Worm (Caenorhabditis elegans) whole organism, mixed stage, embryonic: Measurements from ENCODE around the gene fbxa-65.

Experiments used
- M03D4.4 ChIP-seq: sonication (generic microtip); optimal IDR thresholded peaks from 2 replicates; lab custom pipeline; 2017; ENCODE audit warnings: mild to moderate bottlenecking, missing genetic modification characterization, missing compliant biosample characterization
- bed-3 ChIP-seq: fragments of 200-800 bp; sonication (Bioruptor generic); optimal IDR thresholded peaks from 3 replicates; lab custom pipeline; 2018; ENCODE audit warnings: mild to moderate bottlenecking, missing genetic modification characterization, moderate library complexity, missing compliant biosample characterization
- ceh-39 ChIP-seq: fragments of 150-350 bp; optimal IDR thresholded peaks from 2 replicates; lab custom pipeline; 2014; ENCODE audit warnings: missing biosample characterization, missing genetic modification characterization
- ceh-43 ChIP-seq: fragments of 200-800 bp; sonication (Bioruptor generic); optimal IDR thresholded peaks from 2 replicates; lab custom pipeline; 2018; ENCODE audit warnings: mild to moderate bottlenecking, missing genetic modification characterization, moderate library complexity, missing compliant biosample characterization
- ces-1 ChIP-seq: fragments of 150-350 bp; optimal IDR thresholded peaks from 2 replicates; lab custom pipeline; 2014; ENCODE audit warnings: missing biosample characterization, missing genetic modification reagents, missing genetic modification characterization
- cnd-1 ChIP-seq: fragments of 200-800 bp; sonication (Bioruptor generic); optimal IDR thresholded peaks from 2 replicates; lab custom pipeline; 2018; ENCODE audit warnings: mild to moderate bottlenecking, missing genetic modification characterization, missing compliant biosample characterization
- drap-1 ChIP-seq: fragments of 200-800 bp; sonication (Bioruptor generic); optimal IDR thresholded peaks from 3 replicates; lab custom pipeline; 2018; ENCODE audit warnings: mild to moderate bottlenecking, missing genetic modification characterization, missing compliant biosample characterization
- elt-1 ChIP-seq: sonication (generic microtip); optimal IDR thresholded peaks from 2 replicates; lab custom pipeline; 2017; ENCODE audit warnings: missing genetic modification characterization, mild to moderate bottlenecking, missing compliant biosample characterization, antibody characterized with exemption, moderate library complexity, borderline replicate concordance; ENCODE audit not compliant: insufficient read depth
- elt-3 ChIP-seq: fragments of 150-350 bp; optimal IDR thresholded peaks from 2 replicates; lab custom pipeline; 2014; ENCODE audit warnings: missing biosample characterization, missing genetic modification characterization
- flh-1 ChIP-seq: fragments of 200-800 bp; sonication (Bioruptor generic); optimal IDR thresholded peaks from 2 replicates; lab custom pipeline; 2018; ENCODE audit warnings: mild to moderate bottlenecking, missing genetic modification characterization, moderate library complexity, missing compliant biosample characterization
- ham-2 ChIP-seq: fragments of 200-800 bp; sonication (Bioruptor generic); optimal IDR thresholded peaks from 2 replicates; lab custom pipeline; 2018; ENCODE audit warnings: mild to moderate bottlenecking, missing genetic modification characterization, missing compliant biosample characterization
- hlh-1 ChIP-seq: fragments of 150-350 bp; optimal IDR thresholded peaks from 2 replicates; lab custom pipeline; 2014; ENCODE audit warnings: missing biosample characterization, missing genetic modification reagents, missing genetic modification characterization
- lin-13 ChIP-seq: fragments of 150-350 bp; optimal IDR thresholded peaks from 2 replicates; lab custom pipeline; 2014; ENCODE audit warnings: missing biosample characterization, missing genetic modification characterization
- lin-32 ChIP-seq: fragments of 200-800 bp; sonication (Bioruptor generic); optimal IDR thresholded peaks from 2 replicates; lab custom pipeline; 2018; ENCODE audit warnings: mild to moderate bottlenecking, missing genetic modification characterization, missing compliant biosample characterization
- lsy-2 ChIP-seq: fragments of 150-350 bp; optimal IDR thresholded peaks from 2 replicates; lab custom pipeline; 2014; ENCODE audit warnings: missing biosample characterization, missing genetic modification characterization
- mab-5 ChIP-seq: fragments of 150-350 bp; optimal IDR thresholded peaks from 2 replicates; lab custom pipeline; 2014; ENCODE audit warnings: missing biosample characterization, missing genetic modification characterization
- mep-1 ChIP-seq: fragments of 150-350 bp; optimal IDR thresholded peaks from 2 replicates; lab custom pipeline; 2017; ENCODE audit warnings: missing biosample characterization, missing genetic modification reagents, missing genetic modification characterization, inconsistent platforms
- mls-2 ChIP-seq: sonication (generic microtip); optimal IDR thresholded peaks from 2 replicates; lab custom pipeline; 2016; ENCODE audit warnings: mild to moderate bottlenecking, missing genetic modification characterization, moderate library complexity, missing compliant biosample characterization
- nhr-12 ChIP-seq: fragments of 150-350 bp; optimal IDR thresholded peaks from 2 replicates; lab custom pipeline; 2014; ENCODE audit warnings: missing biosample characterization, missing genetic modification characterization
- nhr-2 ChIP-seq: fragments of 150-350 bp; optimal IDR thresholded peaks from 2 replicates; lab custom pipeline; 2014; ENCODE audit warnings: missing biosample characterization, missing genetic modification characterization
- nhr-237 ChIP-seq: fragments of 150-350 bp; optimal IDR thresholded peaks from 2 replicates; lab custom pipeline; 2014; ENCODE audit warnings: missing biosample characterization, missing genetic modification characterization
- nhr-28 ChIP-seq: fragments of 150-350 bp; optimal IDR thresholded peaks from 2 replicates; lab custom pipeline; 2014; ENCODE audit warnings: missing biosample characterization, missing genetic modification characterization
- nhr-76 ChIP-seq: sonication (generic microtip); optimal IDR thresholded peaks from 2 replicates; lab custom pipeline; 2017; ENCODE audit warnings: missing biosample characterization, missing genetic modification characterization
- pha-4 ChIP-seq: fragments of 150-350 bp; optimal IDR thresholded peaks from 2 replicates; lab custom pipeline; 2018; ENCODE audit warnings: missing biosample characterization, missing genetic modification reagents, missing genetic modification characterization
- sem-2 ChIP-seq: fragments of 200-800 bp; sonication (Bioruptor generic); optimal IDR thresholded peaks from 2 replicates; lab custom pipeline; 2018; ENCODE audit warnings: mild to moderate bottlenecking, missing genetic modification characterization, missing compliant biosample characterization
- snpc-4 ChIP-seq: fragments of 150-350 bp; optimal IDR thresholded peaks from 2 replicates; lab custom pipeline; 2014; ENCODE audit warnings: missing biosample characterization, missing genetic modification characterization
- sptf-1 ChIP-seq: sonication (generic microtip); optimal IDR thresholded peaks from 2 replicates; lab custom pipeline; 2017; ENCODE audit warnings: mild to moderate bottlenecking, missing genetic modification characterization, moderate library complexity, missing compliant biosample characterization
- tbx-8 ChIP-seq: fragments of 200-800 bp; sonication (Bioruptor generic); optimal IDR thresholded peaks from 2 replicates; lab custom pipeline; 2018; ENCODE audit warnings: mild to moderate bottlenecking, missing genetic modification characterization, moderate library complexity, missing compliant biosample characterization
- unc-120 ChIP-seq: sonication (generic microtip); optimal IDR thresholded peaks from 2 replicates; lab custom pipeline; 2017; ENCODE audit warnings: missing genetic modification characterization, missing compliant biosample characterization; ENCODE audit not compliant: poor library complexity, severe bottlenecking
- unc-39 ChIP-seq: fragments of 150-350 bp; optimal IDR thresholded peaks from 2 replicates; lab custom pipeline; 2014; ENCODE audit warnings: missing biosample characterization, missing genetic modification characterization
- zip-8 ChIP-seq: fragments of 150-350 bp; optimal IDR thresholded peaks from 2 replicates; lab custom pipeline; 2014; ENCODE audit warnings: missing biosample characterization, missing genetic modification characterization
- ztf-11 ChIP-seq: fragments of 150-350 bp; optimal IDR thresholded peaks from 2 replicates; lab custom pipeline; 2014; ENCODE audit warnings: missing biosample characterization, missing genetic modification characterization

The fbxa-65 gene

ce11 chrV:3346434-3347019, at the start of gene fbxa-65:
Gene fbxa-65 (minus strand): TSS chrV:3346484.
- no peak for TF ChIP-seq elt-3 (tag; lab: Kevin White, UChicago)
- TF ChIP-seq sptf-1 (tag; lab: Kevin White, UChicago): no peak
- no peak for TF ChIP-seq nhr-237 (tag; lab: Kevin White, UChicago)
- no peak for TF ChIP-seq lin-13 (tag; lab: Kevin White, UChicago)
- no peak for TF ChIP-seq mls-2 (tag; lab: Kevin White, UChicago)
- no peak for TF ChIP-seq cnd-1
- no peak for TF ChIP-seq ces-1 (GFP tag; lab: Kevin White, UChicago)
- TF ChIP-seq lsy-2 (tag; lab: Kevin White, UChicago): no peak
- no peak for TF ChIP-seq lin-32 (GFP tag; lab: Kevin White, UChicago)
- no peak for TF ChIP-seq sem-2 (GFP tag; lab: Kevin White, UChicago)
- no peak for TF ChIP-seq unc-120 (tag; lab: Kevin White, UChicago)
- TF ChIP-seq pha-4 (tag; lab: Kevin White, UChicago): no peak
- no peak for TF ChIP-seq ceh-39
- no peak for TF ChIP-seq ztf-11
- no peak for TF ChIP-seq zip-8 (tag; lab: Kevin White, UChicago)
- no peak for TF ChIP-seq nhr-2
- TF ChIP-seq mab-5 (tag; lab: Kevin White, UChicago): no peak

ce11 chrV:3394694-3395240, 48.5 kb upstream of the fbxa-65 start, which contains the start of gene T20D4.15:
Gene T20D4.15 (minus strand): TSS chrV:3394744.
- TF ChIP-seq nhr-28 (tag; lab: Kevin White, UChicago): no peak
- no peak for TF ChIP-seq mep-1 (tag; lab: Kevin White, UChicago)
- no peak for TF ChIP-seq nhr-76 (tag; lab: Kevin White, UChicago)
- no peak for TF ChIP-seq M03D4.4
- TF ChIP-seq lsy-2 (tag; lab: Kevin White, UChicago): no peak
- no peak for TF ChIP-seq hlh-1
- no peak for TF ChIP-seq unc-39 (tag; lab: Kevin White, UChicago)
- TF ChIP-seq zip-8 (tag; lab: Kevin White, UChicago): no peak
- no peak for TF ChIP-seq flh-1

ce11 chrV:3394065-3394464, 47.8 kb upstream of the fbxa-65 start:
- TF ChIP-seq mab-5 (tag; lab: Kevin White, UChicago) (no peak), elt-1 (tag; lab: Kevin White, UChicago) (no peak), nhr-76 (tag; lab: Kevin White, UChicago) (no peak), lsy-2 (tag; lab: Kevin White, UChicago) (no peak), tbx-8 (GFP tag; lab: Kevin White, UChicago) (no peak), mep-1 (tag; lab: Kevin White, UChicago) (no peak), zip-8 (tag; lab: Kevin White, UChicago) (no peak), lin-13 (tag; lab: Kevin White, UChicago) (no peak), pha-4 (tag; lab: Kevin White, UChicago) (no peak), ceh-39 (no peak), nhr-28 (tag; lab: Kevin White, UChicago) (no peak), flh-1 (no peak), ham-2 (GFP tag; lab: Kevin White, UChicago) (no peak), mls-2 (tag; lab: Kevin White, UChicago) (no peak), cnd-1 (no peak), M03D4.4 (no peak), snpc-4 (no peak), ztf-11 (no peak), lin-32 (GFP tag; lab: Kevin White, UChicago) (no peak), drap-1 (no peak)

- TF ChIP-seq nhr-28 (tag; lab: Kevin White, UChicago) (no peak), lin-13 (tag; lab: Kevin White, UChicago) (no peak), flh-1 (no peak), bed-3 (GFP tag; lab: Kevin White, UChicago) (no peak), unc-39 (tag; lab: Kevin White, UChicago) (no peak), snpc-4 (no peak), M03D4.4 (no peak)
These were observed 44.7 kb upstream of the fbxa-65 start for ce11 chrV:3391005-3391404.

- TF ChIP-seq snpc-4: no peak
- TF ChIP-seq hlh-1: no peak
- TF ChIP-seq ceh-39: no peak
- TF ChIP-seq mls-2 (tag; lab: Kevin White, UChicago): no peak
- TF ChIP-seq ces-1 (GFP tag; lab: Kevin White, UChicago): no peak
- TF ChIP-seq flh-1: no peak
- no peak for TF ChIP-seq nhr-12
- TF ChIP-seq ceh-43 (GFP tag; lab: Kevin White, UChicago): no peak
- no peak for TF ChIP-seq elt-1 (tag; lab: Kevin White, UChicago)
- no peak for TF ChIP-seq nhr-237 (tag; lab: Kevin White, UChicago)
These were observed 42.0 kb upstream of the fbxa-65 start for ce11 chrV:3388299-3388698.
